Worm (Caenorhabditis elegans): ENCODE results near the gene R08C7.8.

The R08C7.8 gene

DNA sequence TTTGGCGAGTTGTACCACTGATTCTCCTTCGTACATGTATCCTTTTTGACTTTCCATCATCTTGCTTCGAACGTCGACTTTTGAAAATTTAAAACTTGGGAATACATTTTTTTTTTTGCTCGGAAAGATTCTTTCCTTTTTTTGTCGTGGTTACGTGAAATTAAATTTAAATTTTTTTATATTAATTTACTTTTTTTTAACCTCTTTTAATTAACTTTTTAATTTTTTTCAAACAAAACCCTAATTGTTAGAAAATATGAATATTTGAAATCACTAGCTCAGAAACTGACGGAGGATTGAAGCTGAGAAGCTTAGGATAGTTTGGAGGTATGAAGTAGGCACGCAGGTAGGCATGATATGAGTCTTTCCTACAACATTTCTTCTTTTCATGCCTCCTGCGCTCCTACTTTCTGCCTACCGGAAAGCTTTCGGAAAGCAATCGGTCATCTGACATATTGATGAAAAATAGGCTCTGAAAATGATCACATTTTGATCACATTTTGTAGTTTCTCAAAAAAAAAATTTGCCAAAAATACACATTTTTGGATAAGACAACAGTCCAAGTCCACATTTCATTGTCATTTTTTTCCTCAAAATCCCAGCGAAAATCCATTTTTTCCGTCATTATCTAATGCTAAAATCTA lies at the start of gene R08C7.8, which contains the start of gene R08C7.4:
R08C7.8 (minus strand) TSS at position 101 of the 644 bp plus-strand sequence.
R08C7.4 (plus strand) TSS at position 594 of the 644 bp plus-strand sequence.
- TF ChIP-seq unc-120 (tag; optimal IDR thresholded peaks at IDR 0.05; ENCODE audit: poor library complexity, severe bottlenecking) (no peak), ceh-43 (GFP tag; optimal IDR thresholded peaks at IDR 0.05) (no peak), unc-62 (GFP tag; optimal IDR thresholded peaks at IDR 0.05) (no peak), ceh-83 (GFP tag; optimal IDR thresholded peaks at IDR 0.05) (no peak), ham-2 (GFP tag; optimal IDR thresholded peaks at IDR 0.05) (no peak), snpc-4 (tag; optimal IDR thresholded peaks at IDR 0.05) (no peak), mep-1 (tag; optimal IDR thresholded peaks at IDR 0.05) (no peak), lsy-2 (tag; optimal IDR thresholded peaks at IDR 0.05) (no peak), tbx-8 (GFP tag; optimal IDR thresholded peaks at IDR 0.05) (no peak)

DNA sequence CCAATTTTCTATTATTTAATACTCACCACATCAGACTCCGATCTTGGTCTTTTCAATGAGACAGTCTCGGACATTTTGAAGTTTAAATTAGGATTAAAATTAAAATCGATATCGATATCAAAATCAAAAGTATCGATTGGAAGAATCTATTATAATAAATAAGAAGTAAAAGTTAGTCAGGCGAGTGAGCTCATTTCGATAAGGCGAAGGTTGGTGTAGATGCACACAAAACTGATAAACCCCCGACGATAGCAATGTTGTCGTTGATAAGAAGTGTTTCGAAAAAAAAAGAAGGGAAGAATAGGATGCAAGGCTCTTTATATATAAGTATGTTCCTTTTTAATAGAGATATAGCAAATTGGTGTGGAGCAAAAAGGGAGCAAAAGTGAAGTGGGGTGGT lies 48.2 kb upstream of the R08C7.8 start, which contains the start of gene M01H9.4:
M01H9.4 (minus strand) TSS at position 379 of the 400 bp plus-strand sequence.
- TF ChIP-seq sem-2 (GFP tag; optimal IDR thresholded peaks at IDR 0.05) = no peak
- TF ChIP-seq nhr-2 (tag; optimal IDR thresholded peaks at IDR 0.05) = no peak
- TF ChIP-seq ham-2 (GFP tag; optimal IDR thresholded peaks at IDR 0.05) = no peak
- TF ChIP-seq nhr-28 (tag; optimal IDR thresholded peaks at IDR 0.05) = no peak
- no peak for TF ChIP-seq mls-2 (tag; optimal IDR thresholded peaks at IDR 0.05)
- TF ChIP-seq lin-32 (GFP tag; optimal IDR thresholded peaks at IDR 0.05) = no peak
- TF ChIP-seq elt-3 (tag; optimal IDR thresholded peaks at IDR 0.05) = no peak
- no peak for TF ChIP-seq elt-1 (tag; optimal IDR thresholded peaks at IDR 0.05; ENCODE audit: borderline replicate concordance, insufficient read depth)
- TF ChIP-seq hlh-1 (tag; optimal IDR thresholded peaks at IDR 0.05) = no peak
- TF ChIP-seq mab-5 (tag; optimal IDR thresholded peaks at IDR 0.05) = no peak
- TF ChIP-seq ceh-39 (tag; optimal IDR thresholded peaks at IDR 0.05) = no peak
- TF ChIP-seq unc-120 (tag; optimal IDR thresholded peaks at IDR 0.05; ENCODE audit: poor library complexity, severe bottlenecking) = no peak
- no peak for TF ChIP-seq mep-1 (tag; optimal IDR thresholded peaks at IDR 0.05)

DNA sequence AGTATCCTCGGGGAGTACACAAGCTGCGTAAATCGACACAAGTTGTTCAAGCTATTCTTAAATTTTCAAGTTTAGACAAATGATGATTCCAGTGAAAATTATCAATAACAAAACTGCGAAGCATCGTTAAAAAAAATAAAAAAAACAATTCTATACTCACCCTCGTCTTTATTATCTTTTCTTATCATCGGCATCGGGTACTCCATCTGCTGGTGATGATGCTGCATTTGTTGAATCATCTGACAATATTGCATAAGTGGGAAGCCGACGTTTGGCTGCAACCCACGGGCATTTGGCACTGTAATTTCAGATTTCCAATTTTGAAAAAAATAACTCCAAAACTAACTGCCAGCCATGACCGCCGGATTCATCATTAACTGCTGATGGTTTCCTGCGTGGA lies 47.0 kb upstream of the R08C7.8 start:
- TF ChIP-seq pha-4 (tag; optimal IDR thresholded peaks at IDR 0.05) (no peak), hlh-1 (tag; optimal IDR thresholded peaks at IDR 0.05) (no peak), nhr-12 (tag; optimal IDR thresholded peaks at IDR 0.05) (no peak), tbx-8 (GFP tag; optimal IDR thresholded peaks at IDR 0.05) (no peak), ces-1 (GFP tag; optimal IDR thresholded peaks at IDR 0.05) (no peak), sptf-1 (tag; optimal IDR thresholded peaks at IDR 0.05) (no peak), nhr-2 (tag; optimal IDR thresholded peaks at IDR 0.05) (no peak), ztf-11 (tag; optimal IDR thresholded peaks at IDR 0.05) (no peak), bed-3 (GFP tag; optimal IDR thresholded peaks at IDR 0.05) (no peak), ham-2 (GFP tag; optimal IDR thresholded peaks at IDR 0.05) (no peak), lsy-2 (tag; optimal IDR thresholded peaks at IDR 0.05) (no peak), elt-1 (tag; optimal IDR thresholded peaks at IDR 0.05; ENCODE audit: borderline replicate concordance, insufficient read depth) (no peak), sem-2 (GFP tag; optimal IDR thresholded peaks at IDR 0.05) (no peak), nhr-28 (tag; optimal IDR thresholded peaks at IDR 0.05) (no peak), nhr-237 (tag; optimal IDR thresholded peaks at IDR 0.05) (no peak), lin-13 (tag; optimal IDR thresholded peaks at IDR 0.05) (no peak), ceh-43 (GFP tag; optimal IDR thresholded peaks at IDR 0.05) (no peak), mls-2 (tag; optimal IDR thresholded peaks at IDR 0.05) (no peak), unc-62 (GFP tag; optimal IDR thresholded peaks at IDR 0.05) (no peak), mab-5 (tag; optimal IDR thresholded peaks at IDR 0.05) (no peak)

DNA sequence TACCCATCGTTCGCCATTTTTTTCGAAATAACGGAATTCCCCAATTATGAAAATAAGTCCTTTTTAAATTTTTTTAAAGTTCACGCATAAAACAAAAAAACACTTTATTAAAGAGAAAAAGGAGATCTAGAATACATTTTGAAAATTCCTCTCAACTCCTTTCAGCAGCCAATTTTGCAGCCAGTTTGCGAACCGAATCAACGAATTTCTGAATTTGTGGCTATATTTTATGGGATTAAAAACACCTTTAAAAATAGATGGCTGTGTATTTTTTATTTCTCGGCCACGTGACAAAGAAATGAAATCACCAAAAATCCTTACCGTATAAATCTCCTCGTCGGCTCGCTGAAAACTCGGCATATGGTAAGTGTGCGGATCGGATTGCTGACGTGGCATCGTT lies 45.7 kb upstream of the R08C7.8 start, which contains the start of gene M01H9.10:
M01H9.10 (minus strand) TSS at position 101 of the 400 bp plus-strand sequence.
- TF ChIP-seq nhr-237 (tag; optimal IDR thresholded peaks at IDR 0.05) (no peak), nhr-12 (tag; optimal IDR thresholded peaks at IDR 0.05) (no peak), cnd-1 (tag; optimal IDR thresholded peaks at IDR 0.05) (no peak), ceh-43 (GFP tag; optimal IDR thresholded peaks at IDR 0.05) (no peak), bed-3 (GFP tag; optimal IDR thresholded peaks at IDR 0.05) (no peak), drap-1 (GFP tag; optimal IDR thresholded peaks at IDR 0.05) (no peak), hlh-1 (tag; optimal IDR thresholded peaks at IDR 0.05) (no peak), elt-1 (tag; optimal IDR thresholded peaks at IDR 0.05; ENCODE audit: borderline replicate concordance, insufficient read depth) (no peak), sem-2 (GFP tag; optimal IDR thresholded peaks at IDR 0.05) (no peak), blmp-1 (tag; optimal IDR thresholded peaks at IDR 0.05) (no peak), lsy-2 (tag; optimal IDR thresholded peaks at IDR 0.05) (no peak), ham-2 (GFP tag; optimal IDR thresholded peaks at IDR 0.05) (no peak), ceh-83 (GFP tag; optimal IDR thresholded peaks at IDR 0.05) (no peak), sptf-1 (tag; optimal IDR thresholded peaks at IDR 0.05) (no peak), ces-1 (GFP tag; optimal IDR thresholded peaks at IDR 0.05) (no peak)
